Worm (Caenorhabditis elegans) whole organism, L3 larva: ENCODE results near the gene dsc-1.

ENCODE experiments used
- ama-1 ChIP-seq: fragments of 150-350 bp; optimal IDR thresholded peaks from 2 replicates; lab custom pipeline; 2018
- eor-1 ChIP-seq, 2 experiments: fragments of 150-350 bp; optimal IDR thresholded peaks; 2 replicates each; lab custom pipeline; 2014 to 2018; ENCODE audit warnings: missing biosample characterization in 2 of 2, missing genetic modification characterization in 2 of 2
- lin-39 ChIP-seq: fragments of 150-350 bp; optimal IDR thresholded peaks from 2 replicates; lab custom pipeline; 2018; ENCODE audit warnings: missing biosample characterization, missing genetic modification reagents, missing genetic modification characterization
- mdl-1 ChIP-seq: fragments of 150-350 bp; optimal IDR thresholded peaks from 2 replicates; lab custom pipeline; 2014; ENCODE audit warnings: missing biosample characterization, missing genetic modification characterization
- nfya-1 ChIP-seq: sonication (generic microtip); optimal IDR thresholded peaks from 2 replicates; lab custom pipeline; 2017; ENCODE audit warnings: missing genetic modification characterization, mild to moderate bottlenecking, missing compliant biosample characterization, antibody characterized with exemption, moderate library complexity; ENCODE audit not compliant: insufficient read depth
- nhr-12 ChIP-seq: fragments of 150-350 bp; optimal IDR thresholded peaks from 2 replicates; lab custom pipeline; 2014; ENCODE audit warnings: missing biosample characterization, missing genetic modification characterization
- nhr-237 ChIP-seq: fragments of 150-350 bp; optimal IDR thresholded peaks from 2 replicates; lab custom pipeline; 2014; ENCODE audit warnings: missing biosample characterization, missing genetic modification characterization
- nhr-76 ChIP-seq: fragments of 150-350 bp; sonication (generic microtip); optimal IDR thresholded peaks from 5 replicates; lab custom pipeline; 2014; ENCODE audit warnings: missing biosample characterization, missing genetic modification characterization
- pha-4 ChIP-seq: fragments of 150-350 bp; optimal IDR thresholded peaks from 2 replicates; lab custom pipeline; 2014; ENCODE audit warnings: missing biosample characterization, missing genetic modification reagents, missing genetic modification characterization
- sea-2 ChIP-seq: fragments of 150-350 bp; sonication (generic microtip); optimal IDR thresholded peaks from 4 replicates; lab custom pipeline; 2014; ENCODE audit warnings: missing biosample characterization, missing genetic modification reagents, missing genetic modification characterization
- zag-1 ChIP-seq: fragments of 150-350 bp; optimal IDR thresholded peaks from 2 replicates; lab custom pipeline; 2014; ENCODE audit warnings: missing biosample characterization, missing genetic modification characterization
- ztf-4 ChIP-seq: fragments of 150-350 bp; optimal IDR thresholded peaks from 2 replicates; lab custom pipeline; 2014; ENCODE audit warnings: missing biosample characterization, missing genetic modification characterization

- TF ChIP-seq nhr-12 (tag; lab: Kevin White, UChicago) (no peak), lin-39 (tag; lab: Kevin White, UChicago) (no peak), ama-1 (lab: Kevin White, UChicago) (no peak), nhr-237 (no peak), pha-4 (no peak), eor-1 (tag; optimal IDR thresholded peaks at IDR 0.05; lab: Kevin White, UChicago) (no peak), sea-2 (GFP tag; lab: Kevin White, UChicago) (no peak), mdl-1 (tag; lab: Kevin White, UChicago) (no peak), nfya-1 (tag; lab: Kevin White, UChicago) (no peak), nhr-76 (no peak), zag-1 (tag; lab: Kevin White, UChicago) (no peak), ztf-4 (tag; lab: Kevin White, UChicago) (no peak)
Measured at ce11 chrX:14991280-14991679, 43.4 kb downstream of the dsc-1 start, which contains the start of gene iglr-1.
